Worm (Caenorhabditis elegans): ENCODE results near the gene aagr-2.

- TF ChIP-seq skn-1 (tag; optimal IDR thresholded peaks at IDR 0.05), result no peak
- no peak for TF ChIP-seq zag-1 (tag; optimal IDR thresholded peaks at IDR 0.05)
- TF ChIP-seq F13H6.1 (tag; optimal IDR thresholded peaks at IDR 0.05), result no peak
- no peak for TF ChIP-seq nhr-23 (tag; optimal IDR thresholded peaks at IDR 0.05)
- no peak for TF ChIP-seq fos-1 (tag; optimal IDR thresholded peaks at IDR 0.05)
- no peak for TF ChIP-seq sma-3 (GFP tag; optimal IDR thresholded peaks at IDR 0.05)
- no peak for TF ChIP-seq egl-27 (tag; optimal IDR thresholded peaks at IDR 0.05)
- TF ChIP-seq nhr-12 (tag; optimal IDR thresholded peaks at IDR 0.05), result no peak
- TF ChIP-seq ama-1 (optimal IDR thresholded peaks at IDR 0.05), result no peak
- TF ChIP-seq aly-2 (tag; optimal IDR thresholded peaks at IDR 0.05), result no peak
- no peak for TF ChIP-seq snpc-4 (tag; optimal IDR thresholded peaks at IDR 0.05)
Measured at ce11 chrII:4953289-4953688, 28.2 kb upstream of the aagr-2 start, which contains the start of gene ndx-3.
